Worm (Caenorhabditis elegans): Measurements from ENCODE around the gene ethe-1.

DNA sequence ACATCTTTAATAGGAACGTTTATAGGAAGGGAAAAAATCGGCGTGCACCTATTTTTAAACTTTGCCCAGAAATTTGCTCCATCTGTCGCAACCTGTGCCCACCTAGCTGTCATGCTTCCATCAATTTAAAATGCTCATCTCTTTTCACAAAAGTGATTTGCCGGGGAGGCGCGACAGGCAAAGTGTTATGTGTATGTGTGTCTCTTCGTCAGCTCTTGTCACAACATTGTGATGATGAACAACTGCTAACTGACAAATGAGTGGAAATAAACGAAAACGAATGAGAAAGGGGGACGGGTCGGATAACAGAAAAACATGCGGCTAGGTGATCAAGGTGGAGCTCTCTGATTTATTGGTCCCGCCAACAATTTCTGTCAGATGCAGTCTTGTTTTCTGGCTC lies 29.7 kb upstream of the ethe-1 start:
- TF ChIP-seq unc-39 (tag; optimal IDR thresholded peaks at IDR 0.05) (no peak), zag-1 (tag; optimal IDR thresholded peaks at IDR 0.05) (no peak), fos-1 (tag; optimal IDR thresholded peaks at IDR 0.05) (no peak), snpc-4 (tag; optimal IDR thresholded peaks at IDR 0.05) (no peak), nhr-6 (tag; optimal IDR thresholded peaks at IDR 0.05) (no peak), nhr-11 (tag; optimal IDR thresholded peaks at IDR 0.05) (no peak)

Measured in whole organism, L2 larva.